Fruit fly (Drosophila melanogaster) whole organism, prepupa: ENCODE results near the gene CG4259.

Experiments used
- CG10669 ChIP-seq: fragments of 200-800 bp; sonication (Bioruptor generic); optimal IDR thresholded peaks from 3 replicates; lab custom pipeline; 2018; ENCODE audit warnings: missing biosample characterization, mild to moderate bottlenecking, missing genetic modification characterization, moderate library complexity
- CG11294 ChIP-seq: fragments of 200-800 bp; sonication (Bioruptor generic); IDR thresholded peaks from 2 replicates; pipeline ENCODE4 v1.3.6; 2022; ENCODE audit warnings: missing biosample characterization, missing genetic modification characterization
- CG11762 ChIP-seq: fragments of 200-800 bp; sonication (Bioruptor generic); optimal IDR thresholded peaks from 3 replicates; lab custom pipeline; 2016; ENCODE audit warnings: missing biosample characterization, missing genetic modification characterization; ENCODE audit not compliant: insufficient read depth
- CG11902 ChIP-seq: fragments of 200-800 bp; sonication (Bioruptor generic); optimal IDR thresholded peaks from 3 replicates; lab custom pipeline; 2016; ENCODE audit warnings: missing biosample characterization, missing genetic modification characterization
- CG15336 ChIP-seq: fragments of 200-800 bp; sonication (Bioruptor generic); IDR thresholded peaks from 2 replicates; pipeline ENCODE4 v1.3.6; 2022; ENCODE audit warnings: missing biosample characterization, missing genetic modification characterization
- CG1621 ChIP-seq: fragments of 200-800 bp; sonication (Bioruptor generic); optimal IDR thresholded peaks from 3 replicates; lab custom pipeline; 2018; ENCODE audit warnings: missing biosample characterization, mild to moderate bottlenecking, missing genetic modification characterization
- CG16779 ChIP-seq: fragments of 200-800 bp; sonication (Bioruptor generic); optimal IDR thresholded peaks from 3 replicates; lab custom pipeline; 2017; ENCODE audit warnings: missing biosample characterization, mild to moderate bottlenecking, missing genetic modification characterization
- CG31627 ChIP-seq: fragments of 200-800 bp; sonication (Bioruptor generic); optimal IDR thresholded peaks from 3 replicates; lab custom pipeline; 2016; ENCODE audit warnings: missing biosample characterization, missing genetic modification characterization
- CG32006 ChIP-seq: fragments of 200-800 bp; sonication (Bioruptor generic); optimal IDR thresholded peaks from 3 replicates; lab custom pipeline; 2017; ENCODE audit warnings: missing biosample characterization, mild to moderate bottlenecking, missing genetic modification characterization
- CG34406 ChIP-seq: fragments of 200-800 bp; sonication (Bioruptor generic); optimal IDR thresholded peaks from 3 replicates; lab custom pipeline; 2016; ENCODE audit warnings: missing biosample characterization, missing genetic modification characterization
- CG4318 ChIP-seq: fragments of 200-800 bp; sonication (Bioruptor generic); optimal IDR thresholded peaks from 3 replicates; lab custom pipeline; 2017; ENCODE audit warnings: missing biosample characterization, mild to moderate bottlenecking, missing genetic modification characterization
- CG6163 ChIP-seq: fragments of 200-800 bp; sonication (Bioruptor generic); IDR thresholded peaks from 3 replicates; pipeline ENCODE4 v1.3.6; 2022; ENCODE audit warnings: missing biosample characterization, missing genetic modification characterization
- CG6792 ChIP-seq: fragments of 200-800 bp; sonication (Bioruptor generic); optimal IDR thresholded peaks from 3 replicates; lab custom pipeline; 2016; ENCODE audit warnings: missing biosample characterization, missing genetic modification characterization
- CG6808 ChIP-seq: fragments of 200-800 bp; sonication (Bioruptor generic); optimal IDR thresholded peaks from 3 replicates; lab custom pipeline; 2017; ENCODE audit warnings: missing biosample characterization, missing genetic modification characterization, mild to moderate bottlenecking, moderate library complexity, missing genetic modification reagents
- CG6854 ChIP-seq: fragments of 200-800 bp; sonication (Bioruptor generic); optimal IDR thresholded peaks from 2 replicates; lab custom pipeline; 2017; ENCODE audit warnings: missing biosample characterization, mild to moderate bottlenecking, missing genetic modification characterization
- CG8632 ChIP-seq: fragments of 200-800 bp; sonication (Bioruptor generic); optimal IDR thresholded peaks from 3 replicates; lab custom pipeline; 2016; ENCODE audit warnings: missing biosample characterization, missing genetic modification characterization
- CG9139 ChIP-seq: fragments of 200-800 bp; sonication (Bioruptor generic); optimal IDR thresholded peaks from 3 replicates; lab custom pipeline; 2017; ENCODE audit warnings: missing biosample characterization, mild to moderate bottlenecking, missing genetic modification characterization
- Eip75B ChIP-seq: fragments of 200-800 bp; sonication (Bioruptor generic); optimal IDR thresholded peaks from 3 replicates; lab custom pipeline; 2016; ENCODE audit warnings: missing biosample characterization, missing genetic modification characterization
- Eip78C ChIP-seq: fragments of 200-800 bp; sonication (Bioruptor generic); peaks from one replicate; lab custom pipeline; 2016; ENCODE audit warnings: missing biosample characterization, missing genetic modification characterization
- Eip93F ChIP-seq: fragments of 200-800 bp; sonication (Bioruptor generic); optimal IDR thresholded peaks from 2 replicates; lab custom pipeline; 2016; ENCODE audit warnings: missing biosample characterization, mild to moderate bottlenecking, missing genetic modification characterization
- Ets21C ChIP-seq: fragments of 200-800 bp; sonication (Bioruptor generic); optimal IDR thresholded peaks from 3 replicates; lab custom pipeline; 2016; ENCODE audit warnings: missing biosample characterization, missing genetic modification characterization
- Gug ChIP-seq: fragments of 200-800 bp; sonication (Bioruptor generic); IDR thresholded peaks from 2 replicates; pipeline ENCODE4 v1.3.6; 2022; ENCODE audit warnings: missing biosample characterization, missing genetic modification characterization
- Hr38 ChIP-seq: sonication (Bioruptor generic); optimal IDR thresholded peaks from 2 replicates; lab custom pipeline; 2016; ENCODE audit warnings: missing biosample characterization, missing genetic modification characterization
- Hr39 ChIP-seq: fragments of 200-800 bp; sonication (Bioruptor generic); optimal IDR thresholded peaks from 2 replicates; lab custom pipeline; 2016; ENCODE audit warnings: missing biosample characterization, missing genetic modification characterization
- Lpt ChIP-seq: fragments of 200-800 bp; sonication (Bioruptor generic); optimal IDR thresholded peaks from 3 replicates; lab custom pipeline; 2016; ENCODE audit warnings: missing biosample characterization, missing genetic modification characterization
- Met ChIP-seq: fragments of 200-800 bp; sonication (Bioruptor generic); optimal IDR thresholded peaks from 3 replicates; lab custom pipeline; 2016; ENCODE audit warnings: missing biosample characterization, missing genetic modification characterization
- Sox102F ChIP-seq: fragments of 200-800 bp; sonication (Bioruptor generic); optimal IDR thresholded peaks from 2 replicates; lab custom pipeline; 2016; ENCODE audit warnings: missing biosample characterization, mild to moderate bottlenecking, missing genetic modification characterization
- Sox14 ChIP-seq: fragments of 200-800 bp; sonication (Bioruptor generic); optimal IDR thresholded peaks from 3 replicates; lab custom pipeline; 2016; ENCODE audit warnings: missing biosample characterization, missing genetic modification characterization
- Sox15 ChIP-seq: fragments of 200-800 bp; sonication (Bioruptor generic); optimal IDR thresholded peaks from 3 replicates; lab custom pipeline; 2016; ENCODE audit warnings: missing biosample characterization, missing genetic modification characterization
- achi ChIP-seq: fragments of 200-800 bp; sonication (Bioruptor generic); optimal IDR thresholded peaks from 3 replicates; lab custom pipeline; 2016; ENCODE audit warnings: missing biosample characterization, missing genetic modification characterization
- acj6 ChIP-seq: fragments of 200-800 bp; sonication (Bioruptor generic); optimal IDR thresholded peaks from 3 replicates; lab custom pipeline; 2016; ENCODE audit warnings: missing biosample characterization, missing genetic modification characterization
- cyc ChIP-seq: fragments of 200-800 bp; sonication (Bioruptor generic); optimal IDR thresholded peaks from 3 replicates; lab custom pipeline; 2016; ENCODE audit warnings: missing biosample characterization, missing genetic modification characterization
- dsx ChIP-seq: fragments of 200-800 bp; optimal IDR thresholded peaks from 3 replicates; lab custom pipeline; 2019; ENCODE audit warnings: missing biosample characterization, mild to moderate bottlenecking, missing genetic modification characterization, moderate library complexity; ENCODE audit not compliant: poor library complexity, severe bottlenecking
- eg ChIP-seq: fragments of 200-800 bp; sonication (Bioruptor generic); IDR thresholded peaks from 3 replicates; pipeline ENCODE4 v1.3.6; 2022; ENCODE audit warnings: missing biosample characterization, missing genetic modification characterization
- esn ChIP-seq: fragments of 200-800 bp; sonication (Bioruptor generic); optimal IDR thresholded peaks from 2 replicates; lab custom pipeline; 2016; ENCODE audit warnings: missing biosample characterization, mild to moderate bottlenecking, missing genetic modification characterization, moderate library complexity
- fd59A ChIP-seq: fragments of 200-800 bp; sonication (Bioruptor generic); optimal IDR thresholded peaks from 2 replicates; lab custom pipeline; 2017; ENCODE audit warnings: missing biosample characterization, mild to moderate bottlenecking, missing genetic modification characterization, missing genetic modification reagents
- fd85E ChIP-seq: fragments of 200-800 bp; sonication (Bioruptor generic); optimal IDR thresholded peaks from 3 replicates; lab custom pipeline; 2016; ENCODE audit warnings: missing biosample characterization, missing genetic modification characterization
- fkh ChIP-seq: fragments of 200-800 bp; sonication (Bioruptor generic); optimal IDR thresholded peaks from 3 replicates; lab custom pipeline; 2017; ENCODE audit warnings: missing biosample characterization, mild to moderate bottlenecking, missing genetic modification characterization, moderate library complexity
- lz ChIP-seq: fragments of 200-800 bp; sonication (Bioruptor generic); optimal IDR thresholded peaks from 3 replicates; lab custom pipeline; 2016; ENCODE audit warnings: missing biosample characterization, missing genetic modification characterization
- net ChIP-seq: fragments of 200-800 bp; sonication (Bioruptor generic); optimal IDR thresholded peaks from 3 replicates; lab custom pipeline; 2016; ENCODE audit warnings: missing biosample characterization, missing genetic modification characterization
- pdm3 ChIP-seq: fragments of 200-800 bp; sonication (Bioruptor generic); optimal IDR thresholded peaks from 3 replicates; lab custom pipeline; 2016; ENCODE audit warnings: missing biosample characterization, missing genetic modification characterization
- salr ChIP-seq, 2 experiments: fragments of 200-800 bp; sonication (Bioruptor generic); optimal IDR thresholded peaks; 3 replicates each; lab custom pipeline; 2016 to 2018; ENCODE audit warnings: missing biosample characterization in 2 of 2, missing genetic modification characterization in 2 of 2, mild to moderate bottlenecking in 1 of 2
- spab ChIP-seq: fragments of 200-800 bp; sonication (Bioruptor generic); optimal IDR thresholded peaks from 2 replicates; lab custom pipeline; 2017; ENCODE audit warnings: missing biosample characterization, mild to moderate bottlenecking, missing genetic modification characterization, missing genetic modification reagents
- ss ChIP-seq, 2 experiments: fragments of 200-800 bp; sonication (Bioruptor generic); optimal IDR thresholded peaks; 2 replicates in 1 of 2; 3 replicates in 1 of 2; lab custom pipeline; 2017 to 2018; ENCODE audit warnings: mild to moderate bottlenecking in 2 of 2, missing biosample characterization in 2 of 2, missing genetic modification characterization in 2 of 2, moderate library complexity in 1 of 2
- vri ChIP-seq: fragments of 200-800 bp; sonication (Bioruptor generic); optimal IDR thresholded peaks from 3 replicates; lab custom pipeline; 2016; ENCODE audit warnings: missing biosample characterization, mild to moderate bottlenecking, missing genetic modification characterization

CG4259 gene

DNA sequence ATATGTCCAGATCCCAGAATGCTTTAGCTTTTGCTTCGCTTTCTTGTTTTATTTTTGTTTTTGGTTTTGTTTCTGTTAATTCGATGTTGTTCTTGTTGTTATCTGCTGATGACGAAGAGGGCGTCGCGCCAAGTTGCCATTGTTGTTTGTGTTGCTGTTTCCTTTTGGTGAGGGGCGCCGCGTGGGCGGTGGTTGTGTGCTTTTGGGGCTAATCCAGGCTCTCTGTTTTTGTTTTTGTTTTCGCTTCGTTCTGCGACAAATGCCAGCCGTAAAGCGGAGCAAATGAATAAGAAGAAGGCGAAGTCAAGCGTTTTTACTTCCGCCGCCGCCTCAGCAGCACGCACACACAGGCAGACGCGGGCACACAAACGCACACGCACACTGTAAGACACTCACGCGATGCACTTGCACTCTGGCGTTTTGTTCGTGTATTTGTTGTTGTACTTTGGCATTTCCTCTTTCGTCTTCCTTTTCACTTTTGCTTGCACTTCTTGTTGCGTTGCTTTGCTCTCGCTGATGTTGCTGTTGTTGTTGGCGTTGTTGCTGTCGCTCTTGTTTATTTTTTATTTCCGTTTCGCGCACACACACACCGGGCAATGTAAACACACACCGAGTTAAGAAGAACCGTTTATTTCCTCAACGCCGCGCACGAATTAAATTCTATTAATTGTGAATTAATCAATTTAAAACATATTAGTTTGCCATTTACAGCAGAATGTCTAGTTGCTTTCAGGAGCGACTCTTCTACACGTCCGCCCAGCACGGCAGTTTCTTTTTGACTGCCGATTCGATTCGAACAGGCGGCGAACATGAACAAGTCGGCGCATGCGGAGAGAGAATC lies 49.2 kb upstream of the CG4259 start, which contains the start of gene aop (continued):
- peak; percentile 54 for TF ChIP-seq CG6854 (GFP tag; lab: Kevin White, UChicago)
- peak; percentile 60 for TF ChIP-seq CG16779 (tag; lab: Kevin White, UChicago)
- no peak for TF ChIP-seq CG10669 (GFP tag; lab: Kevin White, UChicago)
- TF ChIP-seq acj6 (GFP tag; lab: Kevin White, UChicago) = no peak
- peak; percentile 68 to 83 for TF ChIP-seq ss (GFP tag; optimal IDR thresholded peaks at IDR 0.05; lab: Kevin White, UChicago)
- TF ChIP-seq fkh = peak; percentile 70
- TF ChIP-seq Eip75B (GFP tag; lab: Kevin White, UChicago) = peak; percentile 59
- TF ChIP-seq esn = peak; percentile 23
- peak; percentile 25 for TF ChIP-seq CG8632 (GFP tag; lab: Kevin White, UChicago)
- peak; percentile 40 for TF ChIP-seq CG6808 (GFP tag; lab: Kevin White, UChicago)
- TF ChIP-seq salr (GFP tag; optimal IDR thresholded peaks at IDR 0.05; lab: Kevin White, UChicago) = no peak
- TF ChIP-seq Sox102F = peak; percentile 75
- TF ChIP-seq Eip78C = peak; percentile 68
- TF ChIP-seq pdm3 (GFP tag; lab: Kevin White, UChicago) = peak; percentile 28
- peak; percentile 12 for TF ChIP-seq spab (GFP tag; lab: Kevin White, UChicago)
- peak; percentile 49 for TF ChIP-seq CG9139 (GFP tag; lab: Kevin White, UChicago)
- TF ChIP-seq CG11762 (GFP tag; lab: Kevin White, UChicago) = no peak
- peak; percentile 48 for TF ChIP-seq CG15336
- TF ChIP-seq vri = peak; percentile 52
- TF ChIP-seq Met (GFP tag; lab: Kevin White, UChicago) = peak; percentile 58
- TF ChIP-seq, all 60 proteins: peak for 30

DNA sequence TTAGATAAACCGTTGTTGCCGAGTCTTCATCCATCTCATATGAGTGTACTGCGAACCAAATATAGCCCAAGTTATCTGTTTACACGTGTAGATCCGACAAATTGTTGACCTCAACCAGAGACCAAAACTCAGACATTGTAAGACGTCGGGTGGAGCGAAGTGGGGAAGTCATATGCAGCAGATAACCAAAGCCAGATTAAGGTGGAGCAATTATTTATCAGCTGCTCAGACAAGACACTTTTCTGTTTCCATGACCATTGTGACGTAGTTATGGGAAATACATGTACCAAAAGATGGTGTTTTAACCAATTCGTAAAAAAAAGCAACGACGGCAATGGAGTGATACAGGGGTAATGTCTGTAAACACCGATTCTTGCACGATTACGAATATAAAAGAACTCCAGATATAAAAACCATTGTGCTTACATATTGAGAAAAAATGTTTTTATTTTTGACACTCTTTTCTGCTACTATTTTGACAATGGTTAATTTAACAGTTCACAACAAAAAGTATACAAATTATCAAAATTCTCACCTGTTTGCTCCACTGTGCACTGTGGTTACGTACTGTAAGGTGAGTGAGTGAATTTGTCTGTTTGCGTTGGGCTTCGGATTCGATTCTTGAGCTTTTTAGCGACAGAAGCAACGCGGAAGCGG lies 48.4 kb upstream of the CG4259 start:
- TF ChIP-seq fd85E (GFP tag; lab: Kevin White, UChicago) (no peak), Sox14 (GFP tag; lab: Kevin White, UChicago) (peak; percentile 81), CG31627 (GFP tag; lab: Kevin White, UChicago) (peak; percentile 78), salr (GFP tag; optimal IDR thresholded peaks at IDR 0.05; lab: Kevin White, UChicago) (peak in 1 of 2 experiments; percentile 54), CG4318 (peak; percentile 19), CG6854 (GFP tag; lab: Kevin White, UChicago) (no peak), acj6 (GFP tag; lab: Kevin White, UChicago) (peak; percentile 72), Hr38 (GFP tag; lab: Kevin White, UChicago) (no peak), fd59A (peak; percentile 23), Eip75B (GFP tag; lab: Kevin White, UChicago) (peak; percentile 63), Gug (GFP tag; lab: Robert Waterston, UW) (no peak), CG16779 (tag; lab: Kevin White, UChicago) (no peak), Sox15 (GFP tag; lab: Kevin White, UChicago) (peak; percentile 67), Eip93F (GFP tag; lab: Kevin White, UChicago) (peak; percentile 52), eg (peak; percentile 62), CG6792 (GFP tag; lab: Kevin White, UChicago) (peak; percentile 64), net (GFP tag; lab: Kevin White, UChicago) (peak; percentile 57), CG11294 (GFP tag; lab: Robert Waterston, UW) (no peak), Met (GFP tag; lab: Kevin White, UChicago) (peak; percentile 78), Eip78C (peak; percentile 92), Lpt (GFP tag; lab: Kevin White, UChicago) (no peak), CG6163 (peak; percentile 50; the same call in 2 of the 3 replicates), CG11902 (GFP tag; lab: Kevin White, UChicago) (peak; percentile 49), Hr39 (GFP tag; lab: Kevin White, UChicago) (peak; percentile 86), achi (GFP tag; lab: Kevin White, UChicago) (peak; percentile 70), dsx (GFP tag; lab: Kevin White, UChicago) (peak; percentile 35), CG6808 (GFP tag; lab: Kevin White, UChicago) (no peak), lz (GFP tag; lab: Kevin White, UChicago) (peak; percentile 83), vri (peak; percentile 35), CG34406 (peak; percentile 59), CG1621 (tag; lab: Kevin White, UChicago) (peak; percentile 24), CG32006 (peak; percentile 59), Ets21C (GFP tag; lab: Kevin White, UChicago) (peak; percentile 70), cyc (GFP tag; lab: Kevin White, UChicago) (peak; percentile 72), spab (GFP tag; lab: Kevin White, UChicago) (peak; percentile 25), CG10669 (GFP tag; lab: Kevin White, UChicago) (peak; percentile 59)
